Fruit fly (Drosophila melanogaster): ENCODE results near the gene Uros1.

Gene Uros1

DNA sequence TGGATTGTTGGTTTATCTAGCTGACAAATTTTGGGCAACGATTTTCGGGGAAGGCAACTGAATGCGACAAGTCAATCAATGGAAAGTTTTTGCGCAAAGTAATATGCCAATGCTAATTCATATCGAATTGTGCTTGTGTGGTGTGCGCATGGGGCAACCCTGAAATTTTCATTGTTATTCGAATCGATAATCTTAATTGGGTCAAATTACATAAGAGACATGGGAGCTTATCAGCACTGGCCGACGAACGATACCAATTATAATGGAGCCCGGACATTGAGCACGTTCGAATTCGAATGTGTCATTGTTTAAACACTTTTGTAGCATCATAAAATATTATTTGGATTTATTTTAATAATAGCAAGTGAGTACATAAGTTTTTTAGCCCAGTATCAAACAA, 15.4 kb downstream of the Uros1 start:
- no peak for TF ChIP-seq BtbVII (GFP tag; optimal IDR thresholded peaks at IDR 0.05)
- peak in 1 of 2 experiments; percentile 27 for TF ChIP-seq Pdp1 (GFP tag; optimal IDR thresholded peaks at IDR 0.05)
- peak; percentile 64 for TF ChIP-seq exex (tag; optimal IDR thresholded peaks at IDR 0.05)
- no peak for TF ChIP-seq pzg (GFP tag; optimal IDR thresholded peaks at IDR 0.05)
- TF ChIP-seq sug (tag; optimal IDR thresholded peaks at IDR 0.05) = peak; percentile 7
- TF ChIP-seq h (optimal IDR thresholded peaks at IDR 0.05) = no peak
- no peak for TF ChIP-seq CG10431 (GFP tag; optimal IDR thresholded peaks at IDR 0.05)

DNA sequence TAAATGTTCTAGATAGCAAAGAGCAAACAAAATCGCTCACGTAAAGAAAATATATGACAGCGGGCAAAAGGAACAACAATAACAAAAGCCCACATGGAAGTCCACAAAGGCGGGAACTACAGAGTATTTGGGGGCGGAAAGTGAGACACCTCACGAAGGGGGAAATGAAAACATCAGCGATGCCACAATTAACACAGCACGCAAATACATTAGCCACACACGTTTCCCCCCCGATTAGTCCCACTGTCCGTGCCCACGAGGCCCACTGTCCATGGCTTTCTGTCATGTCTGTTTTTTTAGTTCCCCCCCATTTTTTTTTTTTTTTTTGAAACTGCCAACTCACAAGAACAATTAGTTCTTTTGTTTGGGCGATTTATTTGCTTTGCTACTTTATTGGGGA, 16.1 kb downstream of the Uros1 start:
- TF ChIP-seq Antp (GFP tag; optimal IDR thresholded peaks at IDR 0.05) (peak; percentile 4), Taf1 (GFP tag; IDR thresholded peaks at IDR 0.05) (peak; percentile 18; the same call in 1 of the 2 replicates), Hr78 (GFP tag; optimal IDR thresholded peaks at IDR 0.05) (no peak), CG32772 (GFP tag; IDR thresholded peaks at IDR 0.05) (0 out of 2 replicates have a peak, but pooled peaks have one; percentile 35), Asciz (GFP tag; optimal IDR thresholded peaks at IDR 0.05) (no peak), zfh1 (GFP tag; IDR thresholded peaks at IDR 0.05) (0 out of 3 replicates have a peak, but pooled peaks have one; percentile 44), CG7745 (tag; optimal IDR thresholded peaks at IDR 0.05) (no peak), CG5245 (GFP tag; optimal IDR thresholded peaks at IDR 0.05) (no peak), tup (GFP tag; optimal IDR thresholded peaks at IDR 0.05) (no peak), trem (tag; optimal IDR thresholded peaks at IDR 0.05) (no peak), sim (GFP tag; IDR thresholded peaks at IDR 0.05) (no peak), sc (optimal IDR thresholded peaks at IDR 0.05) (no peak), sc (GFP tag; optimal IDR thresholded peaks at IDR 0.05) (no peak), D19B (GFP tag; optimal IDR thresholded peaks at IDR 0.05) (peak; percentile 59), CG12659 (GFP tag; optimal IDR thresholded peaks at IDR 0.05) (peak; percentile 9), maf-S (GFP tag; optimal IDR thresholded peaks at IDR 0.05) (no peak), CG8290 (GFP tag; optimal IDR thresholded peaks at IDR 0.05) (no peak), CG8290 (tag; optimal IDR thresholded peaks at IDR 0.05) (peak in 1 of 2 experiments; percentile 46), Trl (optimal IDR thresholded peaks at IDR 0.05) (no peak), Trl (GFP tag; optimal IDR thresholded peaks at IDR 0.05) (no peak), vfl (GFP tag; optimal IDR thresholded peaks at IDR 0.05) (no peak), MBD-R2 (GFP tag; IDR thresholded peaks at IDR 0.05) (0 out of 2 replicates have a peak, but pooled peaks have one; percentile 16), CG30431 (GFP tag; optimal IDR thresholded peaks at IDR 0.05) (peak; percentile 10), lab (GFP tag; optimal IDR thresholded peaks at IDR 0.05) (peak; percentile 40), sr (GFP tag; IDR thresholded peaks at IDR 0.05) (peak; percentile 41; the same call in 1 of the 3 replicates), Aef1 (GFP tag; IDR thresholded peaks at IDR 0.05) (0 out of 3 replicates have a peak, but pooled peaks have one; percentile 21), CG31224 (GFP tag; IDR thresholded peaks at IDR 0.05) (0 out of 2 replicates have a peak, but pooled peaks have one; percentile 12), CG11398 (GFP tag; optimal IDR thresholded peaks at IDR 0.05) (no peak), aop (GFP tag; IDR thresholded peaks at IDR 0.05) (no peak), prd (optimal IDR thresholded peaks at IDR 0.05) (no peak), prd (GFP tag; IDR thresholded peaks at IDR 0.05) (peak; percentile 26; the same call in 1 of the 3 replicates), Xbp1 (GFP tag; optimal IDR thresholded peaks at IDR 0.05) (no peak), CG18599 (GFP tag; optimal IDR thresholded peaks at IDR 0.05) (peak; percentile 28), dpn (GFP tag; optimal IDR thresholded peaks at IDR 0.05) (peak in 1 of 2 experiments; percentile 6), en (GFP tag; optimal IDR thresholded peaks at IDR 0.05) (no peak), CG4707 (GFP tag; optimal IDR thresholded peaks at IDR 0.05) (peak; percentile 66), Ptx1 (GFP tag; IDR thresholded peaks at IDR 0.05) (peak; percentile 32; the same call in 1 of the 2 replicates), CG34422 (GFP tag; IDR thresholded peaks at IDR 0.05) (no peak), CG14860 (GFP tag; IDR thresholded peaks at IDR 0.05; ENCODE audit: partially characterized antibody) (no peak), CG2120 (GFP tag; optimal IDR thresholded peaks at IDR 0.05) (peak; percentile 23), Hsf (GFP tag; optimal IDR thresholded peaks at IDR 0.05) (no peak), otp (GFP tag; IDR thresholded peaks at IDR 0.05) (0 out of 3 replicates have a peak, but pooled peaks have one; percentile 44), CG17385 (GFP tag; optimal IDR thresholded peaks at IDR 0.05) (no peak), Gug (GFP tag; IDR thresholded peaks at IDR 0.05) (peak; percentile 30; the same call in 1 of the 4 replicates)

Data from whole organism, embryonic.